Worm (Caenorhabditis elegans) whole organism, midembryonic: ENCODE data around the gene F27E5.3.

Experiments
- flt-1 ChIP-seq: fragments of 200-800 bp; sonication (Bioruptor generic); IDR thresholded peaks from 2 replicates; pipeline ENCODE4 v1.3.6; 2022; ENCODE audit warnings: missing genetic modification characterization, missing compliant biosample characterization
- med-1 ChIP-seq: sonication (generic microtip); optimal IDR thresholded peaks from 2 replicates; lab custom pipeline; 2017; ENCODE audit warnings: missing genetic modification characterization, mild to moderate bottlenecking, missing compliant biosample characterization, antibody characterized with exemption, missing genetic modification reagents; ENCODE audit not compliant: insufficient read depth
- ref-1 ChIP-seq: fragments of 200-800 bp; sonication (Bioruptor generic); conservative IDR thresholded peaks from 2 replicates; pipeline ENCODE4 v1.3.6; 2022; ENCODE audit warnings: missing genetic modification reagents, missing genetic modification characterization, missing compliant biosample characterization

ce11 chrII:10172436-10172973 lies 28.5 kb upstream of the F27E5.3 start, which contains the start of gene wbp-11:
- TF ChIP-seq flt-1 (no peak), ref-1 (no peak), med-1 (GFP tag; lab: Kevin White, UChicago) (no peak)
